2 worm cellular contexts compared by ENCODE assay signal in the genomic region with DNA sequence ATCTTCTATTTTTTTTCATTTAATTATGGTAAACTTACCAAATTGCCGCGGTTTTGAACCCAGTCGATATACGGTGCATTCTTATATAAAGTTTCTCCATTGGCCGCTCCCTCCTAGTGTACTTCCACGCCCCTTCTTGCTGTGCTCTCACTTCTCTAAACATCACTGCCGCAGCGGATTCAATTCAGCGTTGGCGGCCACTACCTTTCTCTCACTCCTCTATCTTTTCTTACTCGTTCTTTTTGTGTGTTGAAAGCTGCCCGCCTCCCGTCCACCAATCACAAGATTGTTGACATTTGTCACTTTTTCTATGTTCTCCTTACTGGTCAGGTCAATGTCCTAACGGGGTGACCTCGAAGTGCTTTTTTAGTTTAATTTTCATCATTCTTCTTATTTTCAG.
TF ChIP-seq lines count a peak whose summit lies in the region.

No protein-coding gene starts in this region.

TF ChIP-seq in whole organism, L1 larva, 84 proteins besides CTCF, POLR2A, EP300 and RAD21 (continued from another document):
- TF ChIP-seq zip-4 (GFP tag; optimal IDR thresholded peaks at IDR 0.05; lab: Kevin White, UChicago) (no peak), jun-1 (tag; optimal IDR thresholded peaks at IDR 0.05; lab: Kevin White, UChicago) (no peak), zag-1 (tag; optimal IDR thresholded peaks at IDR 0.05; lab: Kevin White, UChicago) (no peak), nhr-77 (tag; optimal IDR thresholded peaks at IDR 0.05; lab: Kevin White, UChicago) (no peak), pqm-1 (tag; optimal IDR thresholded peaks at IDR 0.05; lab: Kevin White, UChicago) (no peak), grh-1 (GFP tag; IDR thresholded peaks at IDR 0.05; lab: Robert Waterston, UW) (no peak), blmp-1 (tag; optimal IDR thresholded peaks at IDR 0.05; lab: Kevin White, UChicago) (no peak), lin-14 (GFP tag; optimal IDR thresholded peaks at IDR 0.05; lab: Kevin White, UChicago) (peak; percentile 30), egl-27 (tag; optimal IDR thresholded peaks at IDR 0.05; lab: Kevin White, UChicago) (no peak), lin-35 (GFP tag; optimal IDR thresholded peaks at IDR 0.05; lab: Kevin White, UChicago) (no peak), tlp-1 (tag; optimal IDR thresholded peaks at IDR 0.05; lab: Kevin White, UChicago) (no peak), mab-9 (GFP tag; IDR thresholded peaks at IDR 0.05; lab: Robert Waterston, UW) (no peak), snpc-4 (tag; optimal IDR thresholded peaks at IDR 0.05; lab: Kevin White, UChicago) (no peak), unc-86 (tag; optimal IDR thresholded peaks at IDR 0.05; lab: Kevin White, UChicago) (no peak), ets-5 (GFP tag; IDR thresholded peaks at IDR 0.05; lab: Robert Waterston, UW) (no peak), swsn-7 (tag; optimal IDR thresholded peaks at IDR 0.05; lab: Kevin White, UChicago) (no peak), xbp-1 (tag; optimal IDR thresholded peaks at IDR 0.05; lab: Kevin White, UChicago) (peak; percentile 26)
TF ChIP-seq in whole organism, L1 larva: peak in this region for 5.

TF ChIP-seq in whole organism, L3 larva, 47 proteins besides CTCF, POLR2A, EP300 and RAD21 (continued from another document):
- no peak for TF ChIP-seq aly-2 (tag; optimal IDR thresholded peaks at IDR 0.05; lab: Kevin White, UChicago)
- TF ChIP-seq nfya-1 (tag; optimal IDR thresholded peaks at IDR 0.05; lab: Kevin White, UChicago; ENCODE audit: insufficient read depth): peak; percentile 99
- TF ChIP-seq mml-1 (tag; optimal IDR thresholded peaks at IDR 0.05; lab: Kevin White, UChicago): no peak
- no peak for TF ChIP-seq zag-1 (tag; optimal IDR thresholded peaks at IDR 0.05; lab: Kevin White, UChicago)
- TF ChIP-seq lin-39 (tag; optimal IDR thresholded peaks at IDR 0.05; lab: Kevin White, UChicago): no peak
- no peak for TF ChIP-seq ztf-11 (tag; optimal IDR thresholded peaks at IDR 0.05; lab: Kevin White, UChicago)
- peak; percentile 86 for TF ChIP-seq pha-4 (tag; optimal IDR thresholded peaks at IDR 0.05; lab: Kevin White, UChicago)
- TF ChIP-seq unc-39 (tag; optimal IDR thresholded peaks at IDR 0.05; lab: Kevin White, UChicago): no peak
TF ChIP-seq in whole organism, L3 larva: peak in this region for 3.
